Worm (Caenorhabditis elegans) whole organism, L3 larva: Measurements from ENCODE around the gene tph-1.

Experiments used
- ZK546.5 ChIP-seq: sonication (generic microtip); optimal IDR thresholded peaks from 2 replicates; lab custom pipeline; 2017; ENCODE audit warnings: missing biosample characterization, missing genetic modification characterization
- ama-1 ChIP-seq: fragments of 150-350 bp; optimal IDR thresholded peaks from 2 replicates; lab custom pipeline; 2018
- daf-12 ChIP-seq: fragments of 150-350 bp; optimal IDR thresholded peaks from 2 replicates; lab custom pipeline; 2014; ENCODE audit warnings: missing biosample characterization, missing genetic modification reagents, missing genetic modification characterization
- egl-27 ChIP-seq: sonication (generic microtip); optimal IDR thresholded peaks from 4 replicates; lab custom pipeline; 2017; ENCODE audit warnings: missing biosample characterization, missing genetic modification reagents, missing genetic modification characterization
- elt-1 ChIP-seq: fragments of 150-350 bp; optimal IDR thresholded peaks from 2 replicates; lab custom pipeline; 2014; ENCODE audit warnings: missing biosample characterization, missing genetic modification characterization
- fkh-10 ChIP-seq: sonication (generic microtip); optimal IDR thresholded peaks from 2 replicates; lab custom pipeline; 2017; ENCODE audit warnings: missing biosample characterization, missing genetic modification reagents, missing genetic modification characterization
- fkh-2 ChIP-seq: fragments of 150-350 bp; optimal IDR thresholded peaks from 2 replicates; lab custom pipeline; 2014; ENCODE audit warnings: missing biosample characterization, missing genetic modification reagents, missing genetic modification characterization
- hmg-11 ChIP-seq: sonication (generic microtip); optimal IDR thresholded peaks from 2 replicates; lab custom pipeline; 2016; ENCODE audit warnings: missing genetic modification characterization, missing compliant biosample characterization
- jun-1 ChIP-seq: fragments of 150-350 bp; optimal IDR thresholded peaks from 2 replicates; lab custom pipeline; 2014; ENCODE audit warnings: missing biosample characterization, missing genetic modification reagents, missing genetic modification characterization
- nhr-11 ChIP-seq: fragments of 150-350 bp; optimal IDR thresholded peaks from 2 replicates; lab custom pipeline; 2014; ENCODE audit warnings: missing biosample characterization, missing genetic modification characterization
- nhr-77 ChIP-seq: fragments of 150-350 bp; optimal IDR thresholded peaks from 2 replicates; lab custom pipeline; 2014; ENCODE audit warnings: missing biosample characterization, missing genetic modification characterization
- snpc-4 ChIP-seq: fragments of 150-350 bp; optimal IDR thresholded peaks from 2 replicates; lab custom pipeline; 2014; ENCODE audit warnings: missing biosample characterization, missing genetic modification characterization
- unc-62 ChIP-seq: fragments of 150-350 bp; sonication (generic microtip); optimal IDR thresholded peaks from 4 replicates; lab custom pipeline; 2014; ENCODE audit warnings: missing biosample characterization, missing genetic modification reagents, missing genetic modification characterization
- ztf-11 ChIP-seq: fragments of 150-350 bp; optimal IDR thresholded peaks from 2 replicates; lab custom pipeline; 2014; ENCODE audit warnings: missing biosample characterization, missing genetic modification characterization

DNA sequence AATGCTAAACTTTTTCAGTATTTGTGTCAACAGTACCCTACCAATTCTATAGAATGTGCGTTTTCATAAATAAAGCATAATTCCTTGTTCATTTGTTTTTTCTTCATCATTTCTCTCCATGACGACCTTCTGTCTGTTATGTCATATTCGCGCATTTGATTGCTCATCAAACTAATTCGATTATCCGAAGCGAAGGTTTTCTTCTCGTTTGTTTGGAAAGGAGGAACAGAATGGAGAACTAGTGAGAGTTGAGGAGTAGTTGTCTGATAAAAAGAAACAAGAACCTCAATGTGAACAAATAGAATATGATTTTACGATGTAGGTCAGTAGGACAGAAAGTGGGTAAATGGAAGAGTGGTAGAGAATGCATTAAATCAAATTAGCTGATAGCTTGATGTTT, 13.5 kb downstream of the tph-1 start:
- no peak for TF ChIP-seq egl-27 (tag; lab: Kevin White, UChicago)
- no peak for TF ChIP-seq unc-62 (GFP tag; lab: Kevin White, UChicago)
- no peak for TF ChIP-seq fkh-2 (tag; lab: Kevin White, UChicago)
- no peak for TF ChIP-seq jun-1 (tag; lab: Kevin White, UChicago)
- no peak for TF ChIP-seq fkh-10 (GFP tag; lab: Kevin White, UChicago)
- TF ChIP-seq hmg-11 (tag; lab: Kevin White, UChicago): no peak
- TF ChIP-seq ztf-11 (tag; lab: Kevin White, UChicago): no peak
- TF ChIP-seq ZK546.5 (tag; lab: Kevin White, UChicago): no peak
- TF ChIP-seq snpc-4: no peak
- TF ChIP-seq nhr-77 (tag; lab: Kevin White, UChicago): no peak
- no peak for TF ChIP-seq elt-1 (tag; lab: Kevin White, UChicago)
- TF ChIP-seq nhr-11 (tag; lab: Kevin White, UChicago): no peak
- no peak for TF ChIP-seq ama-1
- no peak for TF ChIP-seq daf-12
